Worm (Caenorhabditis elegans) whole organism, midembryonic: ENCODE data around the gene unc-7.

ENCODE experiments used
- T22C8.4 ChIP-seq: fragments of 200-800 bp; sonication (Bioruptor generic); IDR thresholded peaks from 2 replicates; pipeline ENCODE4 v1.3.6; 2022; ENCODE audit warnings: missing genetic modification characterization, missing compliant biosample characterization
- cog-1 ChIP-seq: sonication (generic microtip); optimal IDR thresholded peaks from 2 replicates; lab custom pipeline; 2016; ENCODE audit warnings: missing genetic modification characterization, missing compliant biosample characterization
- flt-1 ChIP-seq: fragments of 200-800 bp; sonication (Bioruptor generic); IDR thresholded peaks from 2 replicates; pipeline ENCODE4 v1.3.6; 2022; ENCODE audit warnings: missing genetic modification characterization, missing compliant biosample characterization
- klf-2 ChIP-seq: fragments of 200-800 bp; sonication (Bioruptor generic); conservative IDR thresholded peaks from 2 replicates; pipeline ENCODE4 v1.3.6; 2022; ENCODE audit warnings: missing genetic modification reagents, missing genetic modification characterization, missing compliant biosample characterization
- ref-1 ChIP-seq: fragments of 200-800 bp; sonication (Bioruptor generic); conservative IDR thresholded peaks from 2 replicates; pipeline ENCODE4 v1.3.6; 2022; ENCODE audit warnings: missing genetic modification reagents, missing genetic modification characterization, missing compliant biosample characterization
- tab-1 ChIP-seq: fragments of 200-800 bp; sonication (Bioruptor generic); IDR thresholded peaks from 2 replicates; pipeline ENCODE4 v1.3.6; 2022; ENCODE audit warnings: missing genetic modification characterization, missing compliant biosample characterization
- ztf-23 ChIP-seq: fragments of 200-800 bp; sonication (Bioruptor generic); IDR thresholded peaks from 2 replicates; pipeline ENCODE4 v1.3.6; 2022; ENCODE audit warnings: missing genetic modification reagents, missing genetic modification characterization, missing compliant biosample characterization
- ztf-29 ChIP-seq: fragments of 200-800 bp; sonication (Bioruptor generic); IDR thresholded peaks from 2 replicates; pipeline ENCODE4 v1.3.6; 2022; ENCODE audit warnings: missing genetic modification reagents, missing genetic modification characterization, missing compliant biosample characterization

- TF ChIP-seq flt-1 (GFP tag; lab: Robert Waterston, UW) (no peak), cog-1 (tag; lab: Kevin White, UChicago) (no peak), ztf-23 (GFP tag; lab: Robert Waterston, UW) (no peak), tab-1 (no peak), ref-1 (GFP tag; lab: Robert Waterston, UW) (no peak), ztf-29 (GFP tag; lab: Robert Waterston, UW) (no peak), T22C8.4 (no peak), klf-2 (no peak)
Observed at ce11 chrX:15188510-15188909, 41.0 kb upstream of the unc-7 start.
